Worm (Caenorhabditis elegans): ENCODE data around the gene mrp-6.

Gene mrp-6

ce11 chrX:4177394-4177793 is 9.2 kb downstream of the mrp-6 start, which contains the start of gene ZK470.6:
TSS of gene ZK470.6 (minus strand) at chrX:4177494.
- TF ChIP-seq nhr-11 (tag; optimal IDR thresholded peaks at IDR 0.05) = no peak
- TF ChIP-seq ztf-4 (tag; optimal IDR thresholded peaks at IDR 0.05) = no peak
- no peak for TF ChIP-seq mdl-1 (tag; optimal IDR thresholded peaks at IDR 0.05)
- TF ChIP-seq blmp-1 (tag; optimal IDR thresholded peaks at IDR 0.05; ENCODE audit: insufficient read depth) = no peak
- no peak for TF ChIP-seq nhr-12 (tag; optimal IDR thresholded peaks at IDR 0.05)
- no peak for TF ChIP-seq nhr-6 (tag; optimal IDR thresholded peaks at IDR 0.05)
- no peak for TF ChIP-seq unc-62 (GFP tag; optimal IDR thresholded peaks at IDR 0.05)
- no peak for TF ChIP-seq lsy-2 (tag; optimal IDR thresholded peaks at IDR 0.05)
- TF ChIP-seq nhr-129 (tag; optimal IDR thresholded peaks at IDR 0.05) = no peak
- TF ChIP-seq nhr-237 (tag; optimal IDR thresholded peaks at IDR 0.05) = no peak
- TF ChIP-seq R02D3.7 (tag; optimal IDR thresholded peaks at IDR 0.05) = no peak
- no peak for TF ChIP-seq sem-4 (tag; optimal IDR thresholded peaks at IDR 0.05)
- no peak for TF ChIP-seq elt-3 (tag; optimal IDR thresholded peaks at IDR 0.05)
- no peak for TF ChIP-seq ztf-11 (tag; optimal IDR thresholded peaks at IDR 0.05)
- TF ChIP-seq lin-11 (tag; optimal IDR thresholded peaks at IDR 0.05) = no peak
- no peak for TF ChIP-seq Y55F3AM.14 (GFP tag; optimal IDR thresholded peaks at IDR 0.05)
- TF ChIP-seq nhr-77 (tag; optimal IDR thresholded peaks at IDR 0.05) = no peak

ce11 chrX:4167150-4167549 is 19.4 kb downstream of the mrp-6 start, which contains the start of gene ZK470.14:
TSS of gene ZK470.14 (plus strand) at chrX:4167450.
- TF ChIP-seq mbf-1 (tag; optimal IDR thresholded peaks at IDR 0.05) = no peak
- TF ChIP-seq mab-5 (tag; optimal IDR thresholded peaks at IDR 0.05) = no peak
- TF ChIP-seq blmp-1 (tag; optimal IDR thresholded peaks at IDR 0.05; ENCODE audit: insufficient read depth) = no peak
- TF ChIP-seq ZK546.5 (tag; optimal IDR thresholded peaks at IDR 0.05) = no peak
- no peak for TF ChIP-seq aly-2 (tag; optimal IDR thresholded peaks at IDR 0.05)
- no peak for TF ChIP-seq lin-11 (tag; optimal IDR thresholded peaks at IDR 0.05)
- TF ChIP-seq ztf-11 (tag; optimal IDR thresholded peaks at IDR 0.05) = no peak

ce11 chrX:4163391-4163790 is 23.2 kb downstream of the mrp-6 start, which contains the start of gene ZK470.1:
TSS of gene ZK470.1 (plus strand) at chrX:4163691.
- TF ChIP-seq crh-2 (tag; optimal IDR thresholded peaks at IDR 0.05) = no peak

- TF ChIP-seq unc-55 (GFP tag; optimal IDR thresholded peaks at IDR 0.05) (peak; percentile 10), nhr-129 (tag; optimal IDR thresholded peaks at IDR 0.05) (no peak)
These were observed 24.6 kb downstream of the mrp-6 start for ce11 chrX:4161938-4162337.

- TF ChIP-seq nhr-11 (tag; optimal IDR thresholded peaks at IDR 0.05) = no peak
- no peak for TF ChIP-seq egl-27 (tag; optimal IDR thresholded peaks at IDR 0.05)
- TF ChIP-seq skn-1 (tag; optimal IDR thresholded peaks at IDR 0.05) = no peak
- no peak for TF ChIP-seq alr-1 (tag; optimal IDR thresholded peaks at IDR 0.05)
- peak; percentile 55 for TF ChIP-seq unc-55 (GFP tag; optimal IDR thresholded peaks at IDR 0.05)
- peak; percentile 14 for TF ChIP-seq zag-1 (tag; optimal IDR thresholded peaks at IDR 0.05)
- no peak for TF ChIP-seq blmp-1 (tag; optimal IDR thresholded peaks at IDR 0.05; ENCODE audit: insufficient read depth)
- no peak for TF ChIP-seq sma-3 (GFP tag; optimal IDR thresholded peaks at IDR 0.05)
- TF ChIP-seq nhr-237 (tag; optimal IDR thresholded peaks at IDR 0.05) = no peak
- TF ChIP-seq lin-11 (tag; optimal IDR thresholded peaks at IDR 0.05) = no peak
These were observed 26.6 kb downstream of the mrp-6 start for ce11 chrX:4159929-4160328.

ce11 chrX:4159185-4159871 is 27.2 kb downstream of the mrp-6 start:
- TF ChIP-seq F13H6.1 (tag; optimal IDR thresholded peaks at IDR 0.05) (no peak), sem-4 (tag; optimal IDR thresholded peaks at IDR 0.05) (no peak), ztf-11 (tag; optimal IDR thresholded peaks at IDR 0.05) (no peak), unc-39 (tag; optimal IDR thresholded peaks at IDR 0.05) (no peak), nhr-11 (tag; optimal IDR thresholded peaks at IDR 0.05) (no peak), nhr-6 (tag; optimal IDR thresholded peaks at IDR 0.05) (no peak), elt-1 (tag; optimal IDR thresholded peaks at IDR 0.05) (no peak), skn-1 (tag; optimal IDR thresholded peaks at IDR 0.05) (no peak), mab-5 (tag; optimal IDR thresholded peaks at IDR 0.05) (no peak), R02D3.7 (tag; optimal IDR thresholded peaks at IDR 0.05) (no peak), ztf-4 (tag; optimal IDR thresholded peaks at IDR 0.05) (no peak)
